Fruit fly (Drosophila melanogaster) whole organism, embryonic: ENCODE measurements around the gene CG13829.
A peak's percentile ranks its signal among the peaks of the same experiment; 100 is the strongest.

Source experiments
- Abd-B ChIP-seq: fragments of 200-800 bp; sonication (Bioruptor generic); optimal IDR thresholded peaks from 2 replicates; lab custom pipeline; 2018; ENCODE audit warnings: missing biosample characterization, mild to moderate bottlenecking, missing genetic modification characterization, moderate library complexity
- Atf3 ChIP-seq: fragments of 200-800 bp; sonication (Bioruptor generic); optimal IDR thresholded peaks from 3 replicates; lab custom pipeline; 2016; ENCODE audit warnings: missing biosample characterization, missing genetic modification characterization
- CG10543 ChIP-seq: fragments of 200-800 bp; sonication (Bioruptor generic); optimal IDR thresholded peaks from 3 replicates; lab custom pipeline; 2017; ENCODE audit warnings: missing biosample characterization, mild to moderate bottlenecking, missing genetic modification characterization, moderate library complexity
- CG11504 ChIP-seq: fragments of 200-800 bp; sonication (Bioruptor generic); optimal IDR thresholded peaks from 3 replicates; lab custom pipeline; 2019; ENCODE audit warnings: missing biosample characterization, mild to moderate bottlenecking, missing genetic modification characterization, moderate library complexity
- CG15011 ChIP-seq: fragments of 200-800 bp; sonication (Bioruptor generic); optimal IDR thresholded peaks from 3 replicates; lab custom pipeline; 2018; ENCODE audit warnings: missing biosample characterization, mild to moderate bottlenecking, missing genetic modification characterization
- CG15696 ChIP-seq: fragments of 200-800 bp; sonication (Bioruptor generic); optimal IDR thresholded peaks from 2 replicates; lab custom pipeline; 2019; ENCODE audit warnings: missing biosample characterization, mild to moderate bottlenecking, missing genetic modification characterization, moderate library complexity
- CG18476 ChIP-seq: fragments of 200-800 bp; sonication (Bioruptor generic); optimal IDR thresholded peaks from 2 replicates; lab custom pipeline; 2016; ENCODE audit warnings: missing biosample characterization, mild to moderate bottlenecking, missing genetic modification characterization
- CG2712 ChIP-seq: fragments of 200-800 bp; optimal IDR thresholded peaks from 3 replicates; lab custom pipeline; 2019; ENCODE audit warnings: missing biosample characterization, mild to moderate bottlenecking, missing genetic modification characterization, moderate library complexity
- CG30020 ChIP-seq: fragments of 200-800 bp; optimal IDR thresholded peaks from 2 replicates; lab custom pipeline; 2019; ENCODE audit warnings: missing biosample characterization, mild to moderate bottlenecking, missing genetic modification characterization, moderate library complexity
- CG33213 ChIP-seq: fragments of 200-800 bp; sonication (Bioruptor generic); optimal IDR thresholded peaks from 3 replicates; lab custom pipeline; 2016; ENCODE audit warnings: missing biosample characterization, missing genetic modification characterization
- CG4360 ChIP-seq: fragments of 200-800 bp; sonication (Bioruptor generic); IDR thresholded peaks from 2 replicates; pipeline ENCODE4 v1.3.6; 2022; ENCODE audit warnings: missing biosample characterization, missing genetic modification characterization
- Camta ChIP-seq: fragments of 200-800 bp; sonication (Bioruptor generic); optimal IDR thresholded peaks from 2 replicates; lab custom pipeline; 2016; ENCODE audit warnings: missing biosample characterization, missing genetic modification characterization
- D ChIP-seq, 2 experiments: fragments of 200-800 bp in 1 of 2; fragments of >200 bp in 1 of 2; sonication (Bioruptor generic) in 1 of 2; optimal IDR thresholded peaks; 2 replicates in 1 of 2; 3 replicates in 1 of 2; lab custom pipeline; 2017; ENCODE audit warnings: mild to moderate bottlenecking in 1 of 2, missing biosample characterization in 1 of 2, missing genetic modification characterization in 1 of 2, missing genetic modification reagents in 1 of 2
- D19A ChIP-seq: fragments of 200-800 bp; optimal IDR thresholded peaks from 3 replicates; lab custom pipeline; 2019; ENCODE audit warnings: missing biosample characterization, mild to moderate bottlenecking, missing genetic modification characterization, moderate library complexity
- Deaf1 ChIP-seq: fragments of 200-800 bp; optimal IDR thresholded peaks from 3 replicates; lab custom pipeline; 2019; ENCODE audit warnings: missing biosample characterization, mild to moderate bottlenecking, missing genetic modification characterization, moderate library complexity
- Dek ChIP-seq: fragments of 200-800 bp; sonication (Bioruptor generic); optimal IDR thresholded peaks from 3 replicates; lab custom pipeline; 2019; ENCODE audit warnings: missing biosample characterization, mild to moderate bottlenecking, missing genetic modification characterization, moderate library complexity
- Drgx ChIP-seq: fragments of 200-800 bp; sonication (Bioruptor generic); IDR thresholded peaks from 2 replicates; pipeline ENCODE4 v1.3.6; 2022; ENCODE audit warnings: missing biosample characterization, missing genetic modification characterization
- E2f1 ChIP-seq: fragments of 200-800 bp; sonication (Bioruptor generic); IDR thresholded peaks from 2 replicates; pipeline ENCODE4 v1.3.6; 2022; ENCODE audit warnings: missing biosample characterization, missing genetic modification characterization
- H15 ChIP-seq: fragments of 200-800 bp; sonication (Bioruptor generic); IDR thresholded peaks from 3 replicates; pipeline ENCODE4 v1.3.6; 2022; ENCODE audit warnings: missing biosample characterization, missing genetic modification characterization
- Med ChIP-seq: fragments of 200-800 bp; sonication (Bioruptor generic); peaks from one replicate; lab custom pipeline; 2016; ENCODE audit warnings: missing biosample characterization, missing genetic modification characterization, mild to moderate bottlenecking, inconsistent platforms, moderate library complexity
- NFAT ChIP-seq: fragments of 200-800 bp; sonication (Bioruptor generic); IDR thresholded peaks from 2 replicates; pipeline ENCODE4 v1.3.6; 2022; ENCODE audit warnings: missing biosample characterization, missing genetic modification characterization
- Neu2 ChIP-seq: fragments of 200-800 bp; sonication (Bioruptor generic); optimal IDR thresholded peaks from 3 replicates; lab custom pipeline; 2016; ENCODE audit warnings: missing biosample characterization, missing genetic modification characterization, borderline replicate concordance
- Pdp1 ChIP-seq, 2 experiments: fragments of 200-800 bp; sonication (Bioruptor generic); optimal IDR thresholded peaks; 3 replicates each; lab custom pipeline; 2016; ENCODE audit warnings: missing biosample characterization in 2 of 2, missing genetic modification characterization in 2 of 2, mild to moderate bottlenecking in 1 of 2, moderate library complexity in 1 of 2
- Sin3A ChIP-seq: fragments of >200 bp; optimal IDR thresholded peaks from 2 replicates; lab custom pipeline; 2018
- Spps ChIP-seq: fragments of 200-800 bp; sonication (Bioruptor generic); optimal IDR thresholded peaks from 2 replicates; lab custom pipeline; 2018; ENCODE audit warnings: missing biosample characterization, mild to moderate bottlenecking, missing genetic modification characterization
- ab ChIP-seq: fragments of 200-800 bp; sonication (Bioruptor generic); optimal IDR thresholded peaks from 2 replicates; lab custom pipeline; 2016; ENCODE audit warnings: missing biosample characterization, missing genetic modification characterization
- abd-A ChIP-seq: fragments of 200-800 bp; sonication (Bioruptor generic); optimal IDR thresholded peaks from 3 replicates; lab custom pipeline; 2019; ENCODE audit warnings: missing biosample characterization, mild to moderate bottlenecking, missing genetic modification characterization, moderate library complexity
- bowl ChIP-seq: fragments of 200-800 bp; sonication (Bioruptor generic); IDR thresholded peaks from 2 replicates; pipeline ENCODE4 v1.3.6; 2022; ENCODE audit warnings: missing biosample characterization, missing genetic modification characterization
- gem ChIP-seq: fragments of 200-800 bp; sonication (Bioruptor generic); optimal IDR thresholded peaks from 2 replicates; lab custom pipeline; 2019; ENCODE audit warnings: missing biosample characterization, mild to moderate bottlenecking, missing genetic modification characterization, moderate library complexity
- jumu ChIP-seq: fragments of 200-800 bp; sonication (Bioruptor generic); optimal IDR thresholded peaks from 3 replicates; lab custom pipeline; 2016; ENCODE audit warnings: missing biosample characterization, missing genetic modification characterization
- nau ChIP-seq: fragments of 200-800 bp; sonication (Bioruptor generic); optimal IDR thresholded peaks from 3 replicates; lab custom pipeline; 2017; ENCODE audit warnings: missing biosample characterization, mild to moderate bottlenecking, missing genetic modification characterization, missing genetic modification reagents
- nerfin-1 ChIP-seq: fragments of 200-800 bp; sonication (Bioruptor generic); optimal IDR thresholded peaks from 3 replicates; lab custom pipeline; 2019; ENCODE audit warnings: missing biosample characterization, mild to moderate bottlenecking, missing genetic modification characterization, moderate library complexity
- org-1 ChIP-seq: fragments of 200-800 bp; sonication (Bioruptor generic); optimal IDR thresholded peaks from 2 replicates; lab custom pipeline; 2017; ENCODE audit warnings: missing biosample characterization, missing genetic modification characterization
- pfk ChIP-seq: fragments of 200-800 bp; sonication (Bioruptor generic); optimal IDR thresholded peaks from 2 replicates; lab custom pipeline; 2018; ENCODE audit warnings: missing biosample characterization, mild to moderate bottlenecking, missing genetic modification characterization, moderate library complexity
- prd ChIP-seq, 3 experiments: fragments of >200 bp in 2 of 3; fragments of 200-800 bp in 1 of 3; sonication (Bioruptor generic) in 1 of 3; optimal IDR thresholded peaks in 2 of 3; IDR thresholded peaks in 1 of 3; 2 replicates in 2 of 3; 3 replicates in 1 of 3; pipeline versions ENCODE4 v1.3.6 to Lab custom; 2017 to 2022; ENCODE audit warnings: missing biosample characterization in 1 of 3, missing genetic modification characterization in 1 of 3
- row ChIP-seq: fragments of 200-800 bp; sonication (Bioruptor generic); IDR thresholded peaks from 3 replicates; pipeline ENCODE4 v1.3.6; 2022; ENCODE audit warnings: missing biosample characterization, missing genetic modification characterization
- run ChIP-seq: fragments of 200-800 bp; sonication (Bioruptor generic); optimal IDR thresholded peaks from 3 replicates; lab custom pipeline; 2018; ENCODE audit warnings: missing biosample characterization, mild to moderate bottlenecking, missing genetic modification characterization
- sd ChIP-seq: fragments of 200-800 bp; sonication (Bioruptor generic); optimal IDR thresholded peaks from 3 replicates; lab custom pipeline; 2018; ENCODE audit warnings: missing biosample characterization, mild to moderate bottlenecking, missing genetic modification characterization, moderate library complexity
- sens ChIP-seq: fragments of 200-800 bp; sonication (Bioruptor generic); peaks from one replicate; lab custom pipeline; 2016; ENCODE audit warnings: missing biosample characterization, missing genetic modification characterization
- sens-2 ChIP-seq: fragments of 200-800 bp; sonication (Bioruptor generic); IDR thresholded peaks from 2 replicates; pipeline ENCODE4 v1.3.6; 2022; ENCODE audit warnings: missing biosample characterization, missing genetic modification characterization
- sqz ChIP-seq: fragments of 200-800 bp; sonication (Bioruptor generic); optimal IDR thresholded peaks from 3 replicates; lab custom pipeline; 2018; ENCODE audit warnings: missing biosample characterization, mild to moderate bottlenecking, missing genetic modification characterization
- tin ChIP-seq: fragments of 200-800 bp; sonication (Bioruptor generic); optimal IDR thresholded peaks from 3 replicates; lab custom pipeline; 2016; ENCODE audit warnings: missing biosample characterization, missing genetic modification characterization
- tll ChIP-seq, 2 experiments: fragments of 200-800 bp in 1 of 2; fragments of >200 bp in 1 of 2; sonication (Bioruptor generic) in 1 of 2; optimal IDR thresholded peaks; 2 replicates each; lab custom pipeline; 2017 to 2019; ENCODE audit warnings: missing biosample characterization in 2 of 2, missing genetic modification characterization in 2 of 2, mild to moderate bottlenecking in 1 of 2, moderate library complexity in 1 of 2
- ttk ChIP-seq: fragments of 200-800 bp; sonication (Bioruptor generic); IDR thresholded peaks from 2 replicates; pipeline ENCODE4 v2.1.2; 2022; ENCODE audit warnings: missing biosample characterization, missing genetic modification characterization
- wdn ChIP-seq: fragments of 200-800 bp; sonication (Bioruptor generic); IDR thresholded peaks from 2 replicates; pipeline ENCODE4 v1.3.6; 2022; ENCODE audit warnings: missing biosample characterization, missing genetic modification characterization
- yki ChIP-seq: fragments of >200 bp; optimal IDR thresholded peaks from 3 replicates; lab custom pipeline; 2018
- zen ChIP-seq: fragments of 200-800 bp; sonication (Bioruptor generic); optimal IDR thresholded peaks from 3 replicates; lab custom pipeline; 2018; ENCODE audit warnings: missing biosample characterization, mild to moderate bottlenecking, missing genetic modification characterization, moderate library complexity

Gene CG13829

dm6 chr3R:23147058-23147457 lies 14.1 kb downstream of the CG13829 start:
- TF ChIP-seq H15 = 0 out of 3 replicates have a peak, but pooled peaks have one; percentile 10
- TF ChIP-seq Sin3A (lab: Kevin White, UChicago) = no peak
- TF ChIP-seq Deaf1 = peak; percentile 28
- no peak for TF ChIP-seq Camta (GFP tag; lab: Kevin White, UChicago)
- TF ChIP-seq pfk (GFP tag; lab: Kevin White, UChicago) = peak; percentile 57
- peak; percentile 94 for TF ChIP-seq CG4360 (GFP tag; lab: Robert Waterston, UW)
- no peak for TF ChIP-seq sens-2

- TF ChIP-seq sqz (GFP tag; lab: Kevin White, UChicago) = no peak
- TF ChIP-seq Neu2 (GFP tag; lab: Kevin White, UChicago) = peak; percentile 94
- peak; percentile 33 for TF ChIP-seq zen (tag; lab: Kevin White, UChicago)
- TF ChIP-seq ab (GFP tag; lab: Kevin White, UChicago) = no peak
- no peak for TF ChIP-seq Abd-B (GFP tag; lab: Kevin White, UChicago)
- TF ChIP-seq CG30020 = no peak
- no peak for TF ChIP-seq nau (GFP tag; lab: Kevin White, UChicago)
- peak in 1 of 2 experiments; percentile 0 for TF ChIP-seq tll (GFP tag; optimal IDR thresholded peaks at IDR 0.05; lab: Kevin White, UChicago)
These were observed 15.5 kb downstream of the CG13829 start for dm6 chr3R:23145681-23146080.

dm6 chr3R:23144654-23145053 lies 16.5 kb downstream of the CG13829 start:
- TF ChIP-seq Drgx (0 out of 2 replicates have a peak, but pooled peaks have one; percentile 23), CG18476 (GFP tag; lab: Kevin White, UChicago) (no peak), Pdp1 (GFP tag; optimal IDR thresholded peaks at IDR 0.05; lab: Kevin White, UChicago) (peak in 1 of 2 experiments; percentile 29), Med (GFP tag; lab: Kevin White, UChicago) (peak; percentile 64), bowl (no peak), jumu (no peak), sd (tag; lab: Kevin White, UChicago) (peak; percentile 2), org-1 (GFP tag; lab: Kevin White, UChicago) (no peak), CG33213 (GFP tag; lab: Kevin White, UChicago) (no peak), CG11504 (tag; lab: Kevin White, UChicago) (peak; percentile 20), CG2712 (tag; lab: Kevin White, UChicago) (peak; percentile 29), gem (tag; lab: Kevin White, UChicago) (peak; percentile 5), E2f1 (GFP tag; lab: Robert Waterston, UW) (peak; percentile 14; the same call in 1 of the 2 replicates), row (GFP tag; lab: Robert Waterston, UW) (peak; percentile 51; the same call in 1 of the 3 replicates), D19A (peak; percentile 52), Dek (tag; lab: Kevin White, UChicago) (no peak), CG10543 (GFP tag; lab: Kevin White, UChicago) (no peak), wdn (no peak), nerfin-1 (tag; lab: Kevin White, UChicago) (no peak), prd (optimal IDR thresholded peaks at IDR 0.05; lab: Kevin White, UChicago) (no peak), prd (GFP tag; IDR thresholded peaks at IDR 0.05; lab: Robert Waterston, UW) (peak; percentile 26; the same call in 1 of the 3 replicates), sens (GFP tag; lab: Kevin White, UChicago) (peak; percentile 66)

dm6 chr3R:23143440-23143839 lies 17.7 kb downstream of the CG13829 start:
- TF ChIP-seq CG15011 (GFP tag; lab: Kevin White, UChicago) (no peak), yki (lab: Kevin White, UChicago) (no peak), abd-A (tag; lab: Kevin White, UChicago) (peak; percentile 74), tin (GFP tag; lab: Kevin White, UChicago) (no peak), Spps (no peak), D (optimal IDR thresholded peaks at IDR 0.05; lab: Kevin White, UChicago) (no peak), D (GFP tag; optimal IDR thresholded peaks at IDR 0.05; lab: Kevin White, UChicago) (no peak), ttk (0 out of 2 replicates have a peak, but pooled peaks have one; percentile 11), run (tag; lab: Kevin White, UChicago) (no peak), NFAT (GFP tag; lab: Robert Waterston, UW) (0 out of 2 replicates have a peak, but pooled peaks have one; percentile 10), CG15696 (no peak), CG2712 (tag; lab: Kevin White, UChicago) (peak; percentile 93), Atf3 (GFP tag; lab: Kevin White, UChicago) (no peak)
